Fruit fly (Drosophila melanogaster) whole organism, embryonic: Measurements from ENCODE around the gene scpr-A.

Experiments used
- BtbVII ChIP-seq: fragments of 200-800 bp; sonication (Bioruptor generic); optimal IDR thresholded peaks from 3 replicates; lab custom pipeline; 2017; ENCODE audit warnings: missing biosample characterization, mild to moderate bottlenecking, missing genetic modification characterization
- C15 ChIP-seq: fragments of 200-800 bp; sonication (Bioruptor generic); IDR thresholded peaks from 3 replicates; pipeline ENCODE4 v1.3.6; 2022; ENCODE audit warnings: missing biosample characterization, missing genetic modification characterization
- CG10209 ChIP-seq: fragments of 200-800 bp; sonication (Bioruptor generic); optimal IDR thresholded peaks from 3 replicates; lab custom pipeline; 2017; ENCODE audit warnings: missing biosample characterization, mild to moderate bottlenecking, missing genetic modification characterization, missing genetic modification reagents
- CG11560 ChIP-seq: fragments of 200-800 bp; sonication (Bioruptor generic); IDR thresholded peaks from 3 replicates; pipeline ENCODE4 v1.3.6; 2022; ENCODE audit warnings: missing biosample characterization, missing genetic modification characterization
- CG12071 ChIP-seq: fragments of 200-800 bp; sonication (Bioruptor generic); optimal IDR thresholded peaks from 3 replicates; lab custom pipeline; 2018; ENCODE audit warnings: missing biosample characterization, mild to moderate bottlenecking, missing genetic modification characterization
- CG12391 ChIP-seq: fragments of 200-800 bp; sonication (Bioruptor generic); optimal IDR thresholded peaks from 3 replicates; lab custom pipeline; 2018; ENCODE audit warnings: missing biosample characterization, mild to moderate bottlenecking, missing genetic modification characterization, moderate library complexity
- CG13287 ChIP-seq: fragments of 200-800 bp; sonication (Bioruptor generic); IDR thresholded peaks from 2 replicates; pipeline ENCODE4 v1.3.6; 2022; ENCODE audit warnings: missing biosample characterization, missing genetic modification characterization; ENCODE audit not compliant: partially characterized antibody
- CG13894 ChIP-seq: fragments of 200-800 bp; sonication (Bioruptor generic); optimal IDR thresholded peaks from 3 replicates; lab custom pipeline; 2018; ENCODE audit warnings: missing biosample characterization, mild to moderate bottlenecking, missing genetic modification characterization, moderate library complexity
- CG1603 ChIP-seq: fragments of 200-800 bp; sonication (Bioruptor generic); optimal IDR thresholded peaks from 2 replicates; lab custom pipeline; 2019; ENCODE audit warnings: missing biosample characterization, mild to moderate bottlenecking, missing genetic modification characterization, moderate library complexity
- CG16813 ChIP-seq: fragments of 200-800 bp; sonication (Bioruptor generic); IDR thresholded peaks from 3 replicates; pipeline ENCODE4 v1.3.6; 2022; ENCODE audit warnings: missing biosample characterization, missing genetic modification characterization; ENCODE audit not compliant: partially characterized antibody
- CG17359 ChIP-seq: fragments of 200-800 bp; sonication (Bioruptor generic); optimal IDR thresholded peaks from 3 replicates; lab custom pipeline; 2018; ENCODE audit warnings: missing biosample characterization, mild to moderate bottlenecking, missing genetic modification characterization, moderate library complexity
- CG17568 ChIP-seq: fragments of 200-800 bp; sonication (Bioruptor generic); optimal IDR thresholded peaks from 2 replicates; lab custom pipeline; 2018; ENCODE audit warnings: missing biosample characterization, mild to moderate bottlenecking, missing genetic modification characterization, moderate library complexity
- CG17802 ChIP-seq: fragments of 200-800 bp; sonication (Bioruptor generic); optimal IDR thresholded peaks from 2 replicates; lab custom pipeline; 2018; ENCODE audit warnings: missing biosample characterization, mild to moderate bottlenecking, missing genetic modification characterization, moderate library complexity
- CG1792 ChIP-seq: fragments of 200-800 bp; sonication (Bioruptor generic); optimal IDR thresholded peaks from 2 replicates; lab custom pipeline; 2016; ENCODE audit warnings: missing biosample characterization, missing genetic modification characterization
- CG18476 ChIP-seq: fragments of 200-800 bp; sonication (Bioruptor generic); optimal IDR thresholded peaks from 2 replicates; lab custom pipeline; 2016; ENCODE audit warnings: missing biosample characterization, mild to moderate bottlenecking, missing genetic modification characterization
- CG18599 ChIP-seq: fragments of 200-800 bp; sonication (Bioruptor generic); optimal IDR thresholded peaks from 3 replicates; lab custom pipeline; 2017; ENCODE audit warnings: missing biosample characterization, missing genetic modification characterization, mild to moderate bottlenecking, moderate library complexity, missing genetic modification reagents
- CG2202 ChIP-seq: fragments of 200-800 bp; sonication (Bioruptor generic); optimal IDR thresholded peaks from 2 replicates; lab custom pipeline; 2018; ENCODE audit warnings: missing biosample characterization, mild to moderate bottlenecking, missing genetic modification characterization
- CG4404 ChIP-seq: fragments of 200-800 bp; sonication (Bioruptor generic); IDR thresholded peaks from 2 replicates; pipeline ENCODE4 v1.3.6; 2022; ENCODE audit warnings: missing biosample characterization, missing genetic modification characterization
- CG6175 ChIP-seq: fragments of 200-800 bp; sonication (Bioruptor generic); IDR thresholded peaks from 3 replicates; pipeline ENCODE4 v1.3.6; 2022; ENCODE audit warnings: missing biosample characterization, missing genetic modification characterization
- CG6791 ChIP-seq: fragments of 200-800 bp; sonication (Bioruptor generic); IDR thresholded peaks from 3 replicates; pipeline ENCODE4 v1.3.6; 2022; ENCODE audit warnings: missing biosample characterization, missing genetic modification characterization; ENCODE audit not compliant: partially characterized antibody
- CG7928 ChIP-seq: fragments of 200-800 bp; sonication (Bioruptor generic); optimal IDR thresholded peaks from 2 replicates; lab custom pipeline; 2017; ENCODE audit warnings: missing biosample characterization, mild to moderate bottlenecking, missing genetic modification characterization
- CG9215 ChIP-seq: fragments of 200-800 bp; sonication (Bioruptor generic); IDR thresholded peaks from 2 replicates; pipeline ENCODE4 v1.3.6; 2022; ENCODE audit warnings: missing biosample characterization, missing genetic modification characterization
- CG9797 ChIP-seq: fragments of 200-800 bp; sonication (Bioruptor generic); optimal IDR thresholded peaks from 3 replicates; lab custom pipeline; 2018; ENCODE audit warnings: missing biosample characterization, mild to moderate bottlenecking, missing genetic modification characterization
- Dad ChIP-seq: fragments of 200-800 bp; sonication (Bioruptor generic); optimal IDR thresholded peaks from 3 replicates; lab custom pipeline; 2016; ENCODE audit warnings: missing biosample characterization, missing genetic modification characterization
- Dip2 ChIP-seq: fragments of 200-800 bp; sonication (Bioruptor generic); IDR thresholded peaks from 2 replicates; pipeline ENCODE4 v1.3.6; 2022; ENCODE audit warnings: missing biosample characterization, missing genetic modification characterization
- Gsc ChIP-seq: fragments of 200-800 bp; sonication (Bioruptor generic); IDR thresholded peaks from 2 replicates; pipeline ENCODE4 v1.3.6; 2022; ENCODE audit warnings: missing biosample characterization, missing genetic modification characterization
- H2.0 ChIP-seq: fragments of 200-800 bp; sonication (Bioruptor generic); IDR thresholded peaks from 2 replicates; pipeline ENCODE4 v1.3.6; 2022; ENCODE audit warnings: missing biosample characterization, missing genetic modification characterization
- Lhr ChIP-seq: fragments of 200-800 bp; sonication (Bioruptor generic); optimal IDR thresholded peaks from 3 replicates; lab custom pipeline; 2017; ENCODE audit warnings: mild to moderate bottlenecking, missing biosample characterization, missing genetic modification reagents, missing genetic modification characterization
- MESR4 ChIP-seq: fragments of 200-800 bp; sonication (Bioruptor generic); optimal IDR thresholded peaks from 2 replicates; lab custom pipeline; 2018; ENCODE audit warnings: missing biosample characterization, mild to moderate bottlenecking, missing genetic modification characterization, moderate library complexity
- Med ChIP-seq: fragments of 200-800 bp; sonication (Bioruptor generic); peaks from one replicate; lab custom pipeline; 2016; ENCODE audit warnings: missing biosample characterization, missing genetic modification characterization, mild to moderate bottlenecking, inconsistent platforms, moderate library complexity
- Sin3A ChIP-seq: fragments of >200 bp; optimal IDR thresholded peaks from 2 replicates; lab custom pipeline; 2018
- Sry-δ ChIP-seq: fragments of 200-800 bp; sonication (Bioruptor generic); optimal IDR thresholded peaks from 2 replicates; lab custom pipeline; 2016; ENCODE audit warnings: missing biosample characterization, missing genetic modification characterization
- Xrp1 ChIP-seq: fragments of 200-800 bp; sonication (Bioruptor generic); IDR thresholded peaks from 2 replicates; pipeline ENCODE4 v1.3.6; 2022; ENCODE audit warnings: missing biosample characterization, missing genetic modification characterization
- bsh ChIP-seq, 2 experiments: fragments of 200-800 bp; sonication (Bioruptor generic); optimal IDR thresholded peaks; 2 replicates each; lab custom pipeline; 2017 to 2018; ENCODE audit warnings: mild to moderate bottlenecking in 2 of 2, missing biosample characterization in 2 of 2, missing genetic modification characterization in 2 of 2, moderate library complexity in 1 of 2
- crp ChIP-seq, 2 experiments: fragments of 200-800 bp; sonication (Bioruptor generic); optimal IDR thresholded peaks; 2 replicates in 1 of 2; 3 replicates in 1 of 2; lab custom pipeline; 2017; ENCODE audit warnings: missing biosample characterization in 2 of 2, missing genetic modification characterization in 2 of 2, mild to moderate bottlenecking in 1 of 2, moderate library complexity in 1 of 2
- dati ChIP-seq: fragments of 200-800 bp; sonication (Bioruptor generic); IDR thresholded peaks from 2 replicates; pipeline ENCODE4 v1.3.6; 2022; ENCODE audit warnings: missing biosample characterization, missing genetic modification characterization
- fd96Cb ChIP-seq: fragments of 200-800 bp; sonication (Bioruptor generic); optimal IDR thresholded peaks from 2 replicates; lab custom pipeline; 2018; ENCODE audit warnings: missing biosample characterization, mild to moderate bottlenecking, missing genetic modification characterization, moderate library complexity
- gfzf ChIP-seq: fragments of 200-800 bp; sonication (Bioruptor generic); optimal IDR thresholded peaks from 2 replicates; lab custom pipeline; 2016; ENCODE audit warnings: missing biosample characterization, mild to moderate bottlenecking, missing genetic modification characterization, moderate library complexity
- ham ChIP-seq: fragments of 200-800 bp; sonication (Bioruptor generic); IDR thresholded peaks from 2 replicates; pipeline ENCODE4 v1.3.6; 2022; ENCODE audit warnings: missing biosample characterization, missing genetic modification characterization
- knrl ChIP-seq: fragments of 200-800 bp; sonication (Bioruptor generic); IDR thresholded peaks from 3 replicates; pipeline ENCODE4 v1.3.6; 2022; ENCODE audit warnings: missing biosample characterization, missing genetic modification characterization; ENCODE audit not compliant: partially characterized antibody
- lmd ChIP-seq: fragments of 200-800 bp; sonication (Bioruptor generic); IDR thresholded peaks from 2 replicates; pipeline ENCODE4 v1.3.6; 2022; ENCODE audit warnings: missing biosample characterization, missing genetic modification characterization
- nmo ChIP-seq: fragments of 200-800 bp; sonication (Bioruptor generic); optimal IDR thresholded peaks from 2 replicates; lab custom pipeline; 2018; ENCODE audit warnings: missing biosample characterization, mild to moderate bottlenecking, missing genetic modification characterization, moderate library complexity
- odd ChIP-seq: fragments of 200-800 bp; sonication (Bioruptor generic); optimal IDR thresholded peaks from 2 replicates; lab custom pipeline; 2017; ENCODE audit warnings: missing biosample characterization, mild to moderate bottlenecking, missing genetic modification characterization
- pfk ChIP-seq: fragments of 200-800 bp; sonication (Bioruptor generic); optimal IDR thresholded peaks from 2 replicates; lab custom pipeline; 2018; ENCODE audit warnings: missing biosample characterization, mild to moderate bottlenecking, missing genetic modification characterization, moderate library complexity
- run ChIP-seq: fragments of 200-800 bp; sonication (Bioruptor generic); optimal IDR thresholded peaks from 3 replicates; lab custom pipeline; 2018; ENCODE audit warnings: missing biosample characterization, mild to moderate bottlenecking, missing genetic modification characterization
- sens ChIP-seq: fragments of 200-800 bp; sonication (Bioruptor generic); peaks from one replicate; lab custom pipeline; 2016; ENCODE audit warnings: missing biosample characterization, missing genetic modification characterization
- sim ChIP-seq: fragments of 200-800 bp; sonication (Bioruptor generic); IDR thresholded peaks from 2 replicates; pipeline ENCODE4 v1.3.6; 2022; ENCODE audit warnings: missing biosample characterization, missing genetic modification characterization
- sug ChIP-seq: fragments of 200-800 bp; optimal IDR thresholded peaks from 2 replicates; lab custom pipeline; 2019; ENCODE audit warnings: missing biosample characterization, mild to moderate bottlenecking, missing genetic modification characterization, moderate library complexity
- tgo ChIP-seq: fragments of 200-800 bp; sonication (Bioruptor generic); IDR thresholded peaks from 3 replicates; pipeline ENCODE4 v1.3.6; 2022; ENCODE audit warnings: missing biosample characterization, missing genetic modification characterization
- tx ChIP-seq: fragments of 200-800 bp; sonication (Bioruptor generic); optimal IDR thresholded peaks from 2 replicates; lab custom pipeline; 2016; ENCODE audit warnings: missing biosample characterization, missing genetic modification characterization
- vnd ChIP-seq: fragments of 200-800 bp; sonication (Bioruptor generic); IDR thresholded peaks from 3 replicates; pipeline ENCODE4 v1.3.6; 2022; ENCODE audit warnings: missing biosample characterization, missing genetic modification characterization; ENCODE audit not compliant: partially characterized antibody

The scpr-A gene

dm6 chr3R:11234918-11235371 is 6.0 kb upstream of the scpr-A start, which contains the start of the genes Arfip and CG17721 (continued):
- no peak for TF ChIP-seq vnd
- TF ChIP-seq Gsc (GFP tag; lab: Robert Waterston, UW) = no peak
- TF ChIP-seq CG12071 (GFP tag; lab: Kevin White, UChicago) = no peak
- no peak for TF ChIP-seq tx (GFP tag; lab: Kevin White, UChicago)
- no peak for TF ChIP-seq Dip2
- TF ChIP-seq CG7928 (GFP tag; lab: Kevin White, UChicago) = no peak
- TF ChIP-seq lmd = no peak
- no peak for TF ChIP-seq C15
- TF ChIP-seq dati (GFP tag; lab: Robert Waterston, UW) = no peak
- no peak for TF ChIP-seq sim (GFP tag; lab: Robert Waterston, UW)
- peak; percentile 33; the same call in 1 of the 3 replicates for TF ChIP-seq knrl
- no peak for TF ChIP-seq CG11560 (tag; lab: Robert Waterston, UW)
- no peak for TF ChIP-seq CG6791 (GFP tag; lab: Robert Waterston, UW)
- peak; percentile 92 for TF ChIP-seq CG9797 (GFP tag; lab: Kevin White, UChicago)
- no peak for TF ChIP-seq H2.0
- no peak for TF ChIP-seq odd
- peak; percentile 32; the same call in 1 of the 2 replicates for TF ChIP-seq CG13287 (GFP tag; lab: Robert Waterston, UW)
- no peak for TF ChIP-seq ham (GFP tag; lab: Robert Waterston, UW)
- TF ChIP-seq bsh (GFP tag; optimal IDR thresholded peaks at IDR 0.05; lab: Kevin White, UChicago) = no peak
- TF ChIP-seq crp (GFP tag; optimal IDR thresholded peaks at IDR 0.05; lab: Kevin White, UChicago) = peak in 1 of 2 experiments; percentile 57
- TF ChIP-seq CG12391 (tag; lab: Kevin White, UChicago) = no peak
- TF ChIP-seq Med = peak; percentile 51
- TF ChIP-seq CG1603 (tag; lab: Kevin White, UChicago) = peak; percentile 67
- no peak for TF ChIP-seq CG16813 (GFP tag; lab: Robert Waterston, UW)
- TF ChIP-seq Dad (GFP tag; lab: Kevin White, UChicago) = no peak
- no peak for TF ChIP-seq BtbVII
- TF ChIP-seq CG6175 = no peak
- TF ChIP-seq Lhr (GFP tag; lab: Kevin White, UChicago) = peak; percentile 72
- peak; percentile 93 for TF ChIP-seq Sin3A (lab: Kevin White, UChicago)
- no peak for TF ChIP-seq CG18476 (GFP tag; lab: Kevin White, UChicago)
- peak; percentile 88 for TF ChIP-seq sens (GFP tag; lab: Kevin White, UChicago)
- no peak for TF ChIP-seq CG1792 (GFP tag; lab: Kevin White, UChicago)
- no peak for TF ChIP-seq CG17568 (GFP tag; lab: Kevin White, UChicago)
- no peak for TF ChIP-seq Sry-δ (GFP tag; lab: Kevin White, UChicago)
- peak; percentile 5 for TF ChIP-seq CG17802 (tag; lab: Kevin White, UChicago)
- peak; percentile 16 for TF ChIP-seq sug (tag; lab: Kevin White, UChicago)
- TF ChIP-seq pfk (GFP tag; lab: Kevin White, UChicago) = peak; percentile 96
- no peak for TF ChIP-seq tgo (GFP tag; lab: Robert Waterston, UW)
- TF ChIP-seq CG2202 = no peak
- TF ChIP-seq fd96Cb (tag; lab: Kevin White, UChicago) = no peak
- TF ChIP-seq CG4404 (GFP tag; lab: Robert Waterston, UW) = no peak
- no peak for TF ChIP-seq Xrp1
- peak; percentile 68 for TF ChIP-seq nmo (GFP tag; lab: Kevin White, UChicago)
- peak; percentile 95 for TF ChIP-seq gfzf (GFP tag; lab: Kevin White, UChicago)
- peak; percentile 73 for TF ChIP-seq MESR4 (GFP tag; lab: Kevin White, UChicago)
- TF ChIP-seq CG18599 (GFP tag; lab: Kevin White, UChicago) = no peak
- no peak for TF ChIP-seq CG9215 (GFP tag; lab: Robert Waterston, UW)
- no peak for TF ChIP-seq CG17359 (tag; lab: Kevin White, UChicago)
- TF ChIP-seq run (tag; lab: Kevin White, UChicago) = no peak
- TF ChIP-seq CG10209 (GFP tag; lab: Kevin White, UChicago) = no peak
- no peak for TF ChIP-seq CG13894
